Worm (Caenorhabditis elegans): ENCODE data around the gene Y69H2.10.

The Y69H2.10 gene

ce11 chrV:18664026-18664425 lies 6.1 kb upstream of the Y69H2.10 start, which contains the start of gene Y69H2.3:
Gene Y69H2.3 (minus strand): TSS chrV:18664126.
- no peak for TF ChIP-seq hmg-11 (tag; optimal IDR thresholded peaks at IDR 0.05)
- TF ChIP-seq jun-1 (tag; optimal IDR thresholded peaks at IDR 0.05), result no peak
- no peak for TF ChIP-seq mml-1 (tag; optimal IDR thresholded peaks at IDR 0.05)
- TF ChIP-seq nhr-77 (tag; optimal IDR thresholded peaks at IDR 0.05), result no peak
- no peak for TF ChIP-seq nhr-67 (tag; optimal IDR thresholded peaks at IDR 0.05)
- no peak for TF ChIP-seq unc-62 (GFP tag; optimal IDR thresholded peaks at IDR 0.05)
- TF ChIP-seq snpc-4 (tag; optimal IDR thresholded peaks at IDR 0.05), result no peak
- TF ChIP-seq nhr-23 (tag; optimal IDR thresholded peaks at IDR 0.05), result no peak
- no peak for TF ChIP-seq ZK546.5 (tag; optimal IDR thresholded peaks at IDR 0.05)
- no peak for TF ChIP-seq lin-39 (tag; optimal IDR thresholded peaks at IDR 0.05)

ce11 chrV:18667179-18667578 lies 2.9 kb upstream of the Y69H2.10 start:
- no peak for TF ChIP-seq ama-1 (optimal IDR thresholded peaks at IDR 0.05)
- no peak for TF ChIP-seq fkh-2 (tag; optimal IDR thresholded peaks at IDR 0.05)
- no peak for TF ChIP-seq fkh-10 (GFP tag; optimal IDR thresholded peaks at IDR 0.05)
- TF ChIP-seq nhr-28 (tag; optimal IDR thresholded peaks at IDR 0.05), result no peak
- TF ChIP-seq nhr-25 (tag; optimal IDR thresholded peaks at IDR 0.05), result no peak
- no peak for TF ChIP-seq eor-1 (tag; optimal IDR thresholded peaks at IDR 0.05)
- no peak for TF ChIP-seq R02D3.7 (tag; optimal IDR thresholded peaks at IDR 0.05)
- no peak for TF ChIP-seq unc-62 (GFP tag; optimal IDR thresholded peaks at IDR 0.05)
- TF ChIP-seq daf-12 (tag; optimal IDR thresholded peaks at IDR 0.05), result no peak
- TF ChIP-seq pqm-1 (tag; optimal IDR thresholded peaks at IDR 0.05), result no peak
- TF ChIP-seq nhr-77 (tag; optimal IDR thresholded peaks at IDR 0.05), result no peak
- no peak for TF ChIP-seq unc-39 (tag; optimal IDR thresholded peaks at IDR 0.05)
- no peak for TF ChIP-seq mml-1 (tag; optimal IDR thresholded peaks at IDR 0.05)
- TF ChIP-seq egl-5 (tag; optimal IDR thresholded peaks at IDR 0.05), result no peak
- no peak for TF ChIP-seq skn-1 (tag; optimal IDR thresholded peaks at IDR 0.05)
- TF ChIP-seq nhr-12 (tag; optimal IDR thresholded peaks at IDR 0.05), result no peak
- TF ChIP-seq nhr-76 (tag; optimal IDR thresholded peaks at IDR 0.05), result no peak
- no peak for TF ChIP-seq ztf-11 (tag; optimal IDR thresholded peaks at IDR 0.05)

DNA sequence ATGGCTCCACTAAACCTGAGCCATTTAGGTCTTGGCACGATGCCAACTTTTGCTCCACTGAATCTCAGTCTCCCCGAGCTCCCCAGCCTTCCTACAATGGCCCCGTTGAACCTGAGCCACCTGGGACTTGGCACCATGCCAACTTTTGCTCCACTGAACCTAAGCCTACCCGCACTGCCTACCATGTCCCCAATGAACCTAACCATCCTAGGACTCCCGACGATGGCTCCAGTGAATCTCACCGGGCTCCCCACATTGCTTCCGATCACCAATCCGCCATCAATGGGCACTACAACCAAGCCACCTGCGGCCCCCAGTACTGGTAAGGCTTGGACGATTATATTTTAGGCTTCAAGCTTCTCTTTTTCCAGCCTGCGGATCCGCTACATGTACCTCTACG lies 1.7 kb downstream of the Y69H2.10 start:
- TF ChIP-seq R02D3.7 (tag; optimal IDR thresholded peaks at IDR 0.05), result no peak
- no peak for TF ChIP-seq elt-3 (tag; optimal IDR thresholded peaks at IDR 0.05)

DNA sequence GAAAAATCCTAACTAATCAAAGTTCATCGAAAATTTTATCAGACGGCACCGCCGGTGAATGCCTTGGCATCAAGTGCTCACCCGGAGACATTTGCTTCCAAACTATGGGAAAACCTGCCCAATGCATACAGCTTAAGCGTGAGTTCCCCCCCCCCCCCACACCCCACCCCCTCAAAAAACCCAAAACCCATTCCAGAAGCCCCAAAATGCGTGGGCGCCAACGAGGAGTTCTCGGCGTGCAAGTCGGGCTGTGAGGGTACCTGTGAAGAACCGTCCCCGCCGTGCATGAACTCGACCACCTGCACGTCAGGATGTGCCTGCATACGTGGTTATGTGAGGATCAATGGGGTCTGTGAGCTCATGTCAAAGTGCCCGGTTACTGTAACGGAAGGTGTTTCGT lies 4.2 kb downstream of the Y69H2.10 start:
- no peak for TF ChIP-seq tbx-2 (tag; optimal IDR thresholded peaks at IDR 0.05)
- TF ChIP-seq pqm-1 (tag; optimal IDR thresholded peaks at IDR 0.05), result no peak
- TF ChIP-seq ceh-82 (tag; optimal IDR thresholded peaks at IDR 0.05), result no peak
- TF ChIP-seq lin-15B (tag; optimal IDR thresholded peaks at IDR 0.05), result no peak
- no peak for TF ChIP-seq ZK546.5 (tag; optimal IDR thresholded peaks at IDR 0.05)
- TF ChIP-seq ztf-4 (tag; optimal IDR thresholded peaks at IDR 0.05), result no peak
- no peak for TF ChIP-seq ceh-9 (tag; optimal IDR thresholded peaks at IDR 0.05)
- no peak for TF ChIP-seq lsy-12 (tag; optimal IDR thresholded peaks at IDR 0.05)
- no peak for TF ChIP-seq elt-3 (tag; optimal IDR thresholded peaks at IDR 0.05)
- TF ChIP-seq elt-1 (tag; optimal IDR thresholded peaks at IDR 0.05), result no peak

ce11 chrV:18675390-18675789 lies 5.3 kb downstream of the Y69H2.10 start:
- TF ChIP-seq ceh-28 (tag; optimal IDR thresholded peaks at IDR 0.05), result peak; percentile 65

ce11 chrV:18684455-18684987 lies 14.4 kb downstream of the Y69H2.10 start, which contains the start of gene Y69H2.17:
Gene Y69H2.17 (plus strand): TSS chrV:18684937.
- no peak for TF ChIP-seq egl-5 (tag; optimal IDR thresholded peaks at IDR 0.05)
- no peak for TF ChIP-seq pha-4 (tag; optimal IDR thresholded peaks at IDR 0.05)
- TF ChIP-seq fkh-10 (GFP tag; optimal IDR thresholded peaks at IDR 0.05), result no peak
- no peak for TF ChIP-seq nhr-77 (tag; optimal IDR thresholded peaks at IDR 0.05)
- TF ChIP-seq fkh-2 (tag; optimal IDR thresholded peaks at IDR 0.05), result no peak
- TF ChIP-seq lin-15B (tag; optimal IDR thresholded peaks at IDR 0.05), result no peak
- no peak for TF ChIP-seq ceh-9 (tag; optimal IDR thresholded peaks at IDR 0.05)
- no peak for TF ChIP-seq snpc-4 (tag; optimal IDR thresholded peaks at IDR 0.05)
- TF ChIP-seq fos-1 (tag; optimal IDR thresholded peaks at IDR 0.05), result no peak
- no peak for TF ChIP-seq lsy-12 (tag; optimal IDR thresholded peaks at IDR 0.05)

Measured in whole organism, L3 larva.